Fruit fly (Drosophila melanogaster): ENCODE data around the gene CG13482.

- TF ChIP-seq Myc (optimal IDR thresholded peaks at IDR 0.05), result no peak
- TF ChIP-seq psq (optimal IDR thresholded peaks at IDR 0.05), result no peak
- no peak for TF ChIP-seq ttk (optimal IDR thresholded peaks at IDR 0.05)
Measured at dm6 chr3L:14375863-14376262, 46.7 kb downstream of the CG13482 start.
